Fruit fly (Drosophila melanogaster): ENCODE results near the gene Ssb-c31a.

Ssb-c31a gene

DNA sequence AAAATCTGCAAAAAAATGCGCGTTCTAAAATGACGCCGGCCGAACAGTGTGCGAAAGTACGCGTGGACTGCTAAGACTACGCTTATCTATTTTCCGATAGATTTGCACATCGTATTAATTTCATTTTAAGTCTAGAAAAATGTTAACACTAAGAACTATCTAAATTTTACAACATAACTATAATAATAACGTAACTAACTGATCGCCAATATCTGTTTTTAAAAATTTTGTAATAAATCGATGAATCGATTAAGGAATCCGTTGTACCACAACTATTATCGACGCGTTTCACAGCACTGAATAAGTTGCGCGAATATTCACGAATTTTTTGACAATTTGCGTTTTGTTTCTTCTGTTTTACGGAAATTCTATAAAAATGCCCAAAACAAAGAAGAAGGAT lies at the start of gene Ssb-c31a (continued):
- TF ChIP-seq Asciz (GFP tag; optimal IDR thresholded peaks at IDR 0.05) (no peak), CG6683 (GFP tag; optimal IDR thresholded peaks at IDR 0.05) (no peak), CG18262 (tag; optimal IDR thresholded peaks at IDR 0.05) (peak; percentile 58), CG6854 (GFP tag; optimal IDR thresholded peaks at IDR 0.05) (no peak), CG12391 (tag; optimal IDR thresholded peaks at IDR 0.05) (peak; percentile 57), CG3065 (GFP tag; optimal IDR thresholded peaks at IDR 0.05) (no peak), BEAF-32 (GFP tag; optimal IDR thresholded peaks at IDR 0.05) (peak; percentile 85), ap (GFP tag; IDR thresholded peaks at IDR 0.05) (no peak), onecut (GFP tag; IDR thresholded peaks at IDR 0.05) (peak; percentile 88), Hr51 (GFP tag; optimal IDR thresholded peaks at IDR 0.05) (peak; percentile 31 to 48), disco-r (GFP tag; optimal IDR thresholded peaks at IDR 0.05) (no peak), hth (optimal IDR thresholded peaks at IDR 0.05) (no peak), CG2875 (GFP tag; optimal IDR thresholded peaks at IDR 0.05) (no peak), otp (GFP tag; IDR thresholded peaks at IDR 0.05) (no peak), CG4617 (GFP tag; optimal IDR thresholded peaks at IDR 0.05; ENCODE audit: borderline replicate concordance) (peak; percentile 68), CG10959 (GFP tag; IDR thresholded peaks at IDR 0.05) (no peak), gfzf (GFP tag; optimal IDR thresholded peaks at IDR 0.05) (peak; percentile 9), CG4707 (GFP tag; optimal IDR thresholded peaks at IDR 0.05) (no peak), lab (GFP tag; optimal IDR thresholded peaks at IDR 0.05) (peak; percentile 48), CG1602 (GFP tag; optimal IDR thresholded peaks at IDR 0.05) (peak; percentile 35), CG11504 (tag; optimal IDR thresholded peaks at IDR 0.05) (peak; percentile 54), Awh (GFP tag; IDR thresholded peaks at IDR 0.05) (no peak), dysf (GFP tag; IDR thresholded peaks at IDR 0.05) (peak; percentile 28; the same call in 1 of the 3 replicates), tio (GFP tag; optimal IDR thresholded peaks at IDR 0.05) (no peak), CG18011 (GFP tag; optimal IDR thresholded peaks at IDR 0.05) (peak; percentile 20), Spps (tag; optimal IDR thresholded peaks at IDR 0.05) (peak; percentile 13), Fer3 (tag; optimal IDR thresholded peaks at IDR 0.05) (peak; percentile 11), CrebB (tag; optimal IDR thresholded peaks at IDR 0.05) (peak; percentile 27), CG3407 (GFP tag; optimal IDR thresholded peaks at IDR 0.05) (peak; percentile 18), insv (GFP tag; optimal IDR thresholded peaks at IDR 0.05) (peak in 1 of 2 experiments; percentile 34), CG11723 (GFP tag; optimal IDR thresholded peaks at IDR 0.05) (no peak), CG42726 (GFP tag; IDR thresholded peaks at IDR 0.05; ENCODE audit: partially characterized antibody) (no peak), Ets65A (GFP tag) (no peak), sim (GFP tag; IDR thresholded peaks at IDR 0.05) (no peak), tup (GFP tag; optimal IDR thresholded peaks at IDR 0.05) (peak; percentile 28), CG8089 (GFP tag; optimal IDR thresholded peaks at IDR 0.05) (no peak), br (optimal IDR thresholded peaks at IDR 0.05) (no peak), CG3847 (GFP tag; IDR thresholded peaks at IDR 0.05) (peak; percentile 81), CG18619 (GFP tag; optimal IDR thresholded peaks at IDR 0.05) (peak; percentile 6), CG4282 (GFP tag; optimal IDR thresholded peaks at IDR 0.05) (no peak), CG13624 (GFP tag; optimal IDR thresholded peaks at IDR 0.05) (peak; percentile 82), Fer2 (tag; optimal IDR thresholded peaks at IDR 0.05) (peak; percentile 15), Side (GFP tag; optimal IDR thresholded peaks at IDR 0.05) (peak; percentile 48), kay (GFP tag; optimal IDR thresholded peaks at IDR 0.05) (no peak), luna (GFP tag; optimal IDR thresholded peaks at IDR 0.05) (no peak), CG31388 (GFP tag; optimal IDR thresholded peaks at IDR 0.05) (no peak), GATAe (GFP tag; conservative IDR thresholded peaks at IDR 0.05) (peak; percentile 68), CHES-1-like (GFP tag; optimal IDR thresholded peaks at IDR 0.05) (peak; percentile 39), CG16863 (GFP tag; optimal IDR thresholded peaks at IDR 0.05) (peak; percentile 19), CG31365 (tag; optimal IDR thresholded peaks at IDR 0.05) (no peak), Hand (GFP tag; optimal IDR thresholded peaks at IDR 0.05) (no peak)

Measured in whole organism, embryonic.